Worm (Caenorhabditis elegans) whole organism, L2 larva: ENCODE results near the gene gnrr-4.

ENCODE experiments used
- C34F6.9 ChIP-seq: fragments of 150-350 bp; optimal IDR thresholded peaks from 2 replicates; lab custom pipeline; 2014; ENCODE audit warnings: missing biosample characterization, missing genetic modification characterization
- Y55F3AM.14 ChIP-seq: fragments of 200-800 bp; sonication (Bioruptor generic); optimal IDR thresholded peaks from 2 replicates; lab custom pipeline; 2018; ENCODE audit warnings: mild to moderate bottlenecking, missing genetic modification characterization, missing compliant biosample characterization
- ZK546.5 ChIP-seq: sonication (generic microtip); optimal IDR thresholded peaks from 2 replicates; lab custom pipeline; 2017; ENCODE audit warnings: missing biosample characterization, missing genetic modification characterization
- alr-1 ChIP-seq: fragments of 150-350 bp; optimal IDR thresholded peaks from 2 replicates; lab custom pipeline; 2014; ENCODE audit warnings: missing biosample characterization, missing genetic modification characterization
- ama-1 ChIP-seq: fragments of 150-350 bp; optimal IDR thresholded peaks from 2 replicates; lab custom pipeline; 2018; ENCODE audit warnings: inconsistent platforms
- blmp-1 ChIP-seq: sonication (generic microtip); optimal IDR thresholded peaks from 2 replicates; lab custom pipeline; 2017; ENCODE audit warnings: missing genetic modification characterization, mild to moderate bottlenecking, missing compliant biosample characterization, antibody characterized with exemption, moderate library complexity; ENCODE audit not compliant: insufficient read depth
- ceh-16 ChIP-seq: fragments of 150-350 bp; optimal IDR thresholded peaks from 2 replicates; lab custom pipeline; 2014; ENCODE audit warnings: missing biosample characterization, missing genetic modification characterization
- egl-27 ChIP-seq: sonication (generic microtip); optimal IDR thresholded peaks from 3 replicates; lab custom pipeline; 2017; ENCODE audit warnings: missing biosample characterization, missing genetic modification reagents, missing genetic modification characterization
- lin-11 ChIP-seq: fragments of 150-350 bp; sonication (generic microtip); optimal IDR thresholded peaks from 2 replicates; lab custom pipeline; 2014; ENCODE audit warnings: missing biosample characterization, missing genetic modification characterization, inconsistent platforms, mixed read lengths
- lin-13 ChIP-seq: fragments of 150-350 bp; optimal IDR thresholded peaks from 2 replicates; lab custom pipeline; 2014; ENCODE audit warnings: missing biosample characterization, missing genetic modification reagents, missing genetic modification characterization
- lin-39 ChIP-seq: fragments of 150-350 bp; optimal IDR thresholded peaks from 2 replicates; lab custom pipeline; 2014; ENCODE audit warnings: missing biosample characterization, missing genetic modification reagents, missing genetic modification characterization
- lsy-2 ChIP-seq, 2 experiments: fragments of 150-350 bp in 1 of 2; sonication (generic microtip) in 1 of 2; optimal IDR thresholded peaks; 2 replicates each; lab custom pipeline; 2014 to 2017; ENCODE audit warnings: missing biosample characterization in 2 of 2, missing genetic modification characterization in 2 of 2
- mab-5 ChIP-seq: fragments of 150-350 bp; optimal IDR thresholded peaks from 2 replicates; lab custom pipeline; 2014; ENCODE audit warnings: missing biosample characterization, missing genetic modification characterization
- mbf-1 ChIP-seq: sonication (generic microtip); optimal IDR thresholded peaks from 2 replicates; lab custom pipeline; 2017; ENCODE audit warnings: missing biosample characterization, missing genetic modification characterization
- mdl-1 ChIP-seq, 2 experiments: fragments of 150-350 bp in 1 of 2; sonication (generic microtip) in 1 of 2; optimal IDR thresholded peaks; 2 replicates each; lab custom pipeline; 2017; ENCODE audit warnings: missing biosample characterization in 2 of 2, missing genetic modification characterization in 2 of 2
- nhr-10 ChIP-seq: sonication (generic microtip); optimal IDR thresholded peaks from 2 replicates; lab custom pipeline; 2017; ENCODE audit warnings: missing biosample characterization, missing genetic modification characterization
- nhr-11 ChIP-seq: fragments of 150-350 bp; optimal IDR thresholded peaks from 2 replicates; lab custom pipeline; 2014; ENCODE audit warnings: missing biosample characterization, missing genetic modification characterization
- nhr-12 ChIP-seq: fragments of 150-350 bp; optimal IDR thresholded peaks from 2 replicates; lab custom pipeline; 2014; ENCODE audit warnings: missing biosample characterization, missing genetic modification characterization
- nhr-129 ChIP-seq: fragments of 150-350 bp; optimal IDR thresholded peaks from 2 replicates; lab custom pipeline; 2014; ENCODE audit warnings: missing biosample characterization, missing genetic modification characterization
- nhr-21 ChIP-seq: fragments of 150-350 bp; optimal IDR thresholded peaks from 2 replicates; lab custom pipeline; 2014; ENCODE audit warnings: missing biosample characterization, missing genetic modification characterization
- nhr-23 ChIP-seq: fragments of 150-350 bp; optimal IDR thresholded peaks from 2 replicates; lab custom pipeline; 2014; ENCODE audit warnings: missing biosample characterization, missing genetic modification reagents, missing genetic modification characterization
- nhr-237 ChIP-seq: fragments of 150-350 bp; optimal IDR thresholded peaks from 2 replicates; lab custom pipeline; 2014; ENCODE audit warnings: missing biosample characterization, missing genetic modification characterization
- nhr-25 ChIP-seq: fragments of 150-350 bp; sonication (generic microtip); optimal IDR thresholded peaks from 3 replicates; lab custom pipeline; 2014; ENCODE audit warnings: missing biosample characterization, missing genetic modification characterization
- nhr-6 ChIP-seq: fragments of 150-350 bp; optimal IDR thresholded peaks from 2 replicates; lab custom pipeline; 2014; ENCODE audit warnings: missing biosample characterization, missing genetic modification characterization
- nhr-77 ChIP-seq: fragments of 150-350 bp; optimal IDR thresholded peaks from 2 replicates; lab custom pipeline; 2014; ENCODE audit warnings: missing biosample characterization, missing genetic modification characterization
- peb-1 ChIP-seq: fragments of 150-350 bp; optimal IDR thresholded peaks from 2 replicates; lab custom pipeline; 2014; ENCODE audit warnings: missing biosample characterization, missing genetic modification characterization
- skn-1 ChIP-seq: sonication (generic microtip); optimal IDR thresholded peaks from 2 replicates; lab custom pipeline; 2017; ENCODE audit warnings: missing biosample characterization, missing genetic modification characterization
- sma-3 ChIP-seq: sonication (generic microtip); optimal IDR thresholded peaks from 2 replicates; lab custom pipeline; 2016; ENCODE audit warnings: missing genetic modification reagents, missing genetic modification characterization, missing compliant biosample characterization
- sma-9 ChIP-seq, 2 experiments: fragments of 150-350 bp in 1 of 2; sonication (generic microtip) in 1 of 2; optimal IDR thresholded peaks; 2 replicates each; lab custom pipeline; 2014 to 2016; ENCODE audit warnings: missing genetic modification characterization in 2 of 2, mild to moderate bottlenecking in 1 of 2, missing biosample characterization in 1 of 2, missing compliant biosample characterization in 1 of 2, missing genetic modification reagents in 1 of 2, moderate library complexity in 1 of 2
- unc-39 ChIP-seq: fragments of 150-350 bp; optimal IDR thresholded peaks from 2 replicates; lab custom pipeline; 2014; ENCODE audit warnings: missing biosample characterization, missing genetic modification characterization
- unc-55 ChIP-seq: fragments of 150-350 bp; sonication (generic microtip); optimal IDR thresholded peaks from 3 replicates; lab custom pipeline; 2014; ENCODE audit warnings: missing biosample characterization, missing genetic modification reagents, missing genetic modification characterization
- ztf-1 ChIP-seq: fragments of 200-800 bp; sonication (Bioruptor generic); conservative IDR thresholded peaks from 2 replicates; pipeline ENCODE4 v1.3.6; 2022; ENCODE audit warnings: missing genetic modification characterization, missing compliant biosample characterization
- ztf-11 ChIP-seq: sonication (generic microtip); optimal IDR thresholded peaks from 2 replicates; lab custom pipeline; 2017; ENCODE audit warnings: missing biosample characterization, missing genetic modification characterization
- ztf-4 ChIP-seq: fragments of 150-350 bp; optimal IDR thresholded peaks from 2 replicates; lab custom pipeline; 2014; ENCODE audit warnings: missing biosample characterization, missing genetic modification characterization

gnrr-4 gene

DNA sequence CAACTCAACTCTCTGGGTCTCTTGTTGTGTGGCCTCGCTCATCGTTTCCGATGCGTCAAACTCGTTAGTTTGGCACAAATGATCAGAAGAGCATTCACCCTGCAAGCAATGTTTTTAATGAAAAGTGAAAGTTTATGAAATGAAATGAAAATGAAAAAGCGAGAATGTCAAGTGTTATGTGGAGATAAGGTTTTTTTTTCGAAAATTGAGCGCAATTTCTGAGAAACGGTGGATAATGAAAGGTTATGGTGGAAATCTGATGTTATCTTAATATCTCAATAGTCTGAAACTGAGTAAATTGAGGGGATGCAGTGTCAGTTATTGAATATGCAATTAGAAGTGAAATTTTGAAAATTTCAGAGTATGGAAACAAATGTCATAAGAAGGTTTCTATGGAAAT lies at the start of gene gnrr-4:
Gene gnrr-4 (minus strand): TSS at position 101 of the 400 bp plus-strand sequence.
- TF ChIP-seq unc-39 (tag; lab: Kevin White, UChicago) (no peak), sma-3 (GFP tag; lab: Kevin White, UChicago) (no peak), ztf-11 (tag; lab: Kevin White, UChicago) (no peak), nhr-77 (tag; lab: Kevin White, UChicago) (no peak), alr-1 (no peak), nhr-21 (no peak), skn-1 (tag; lab: Kevin White, UChicago) (no peak), lin-39 (tag; lab: Kevin White, UChicago) (no peak), lin-13 (GFP tag; lab: Kevin White, UChicago) (no peak), egl-27 (tag; lab: Kevin White, UChicago) (no peak), mab-5 (no peak), nhr-11 (tag; lab: Kevin White, UChicago) (no peak), lsy-2 (tag; optimal IDR thresholded peaks at IDR 0.05; lab: Kevin White, UChicago) (no peak), Y55F3AM.14 (GFP tag; lab: Kevin White, UChicago) (no peak), nhr-129 (tag; lab: Kevin White, UChicago) (no peak), ztf-1 (GFP tag; lab: Robert Waterston, UW) (no peak), ama-1 (lab: Kevin White, UChicago) (no peak), C34F6.9 (no peak), unc-55 (GFP tag; lab: Kevin White, UChicago) (no peak), nhr-23 (tag; lab: Kevin White, UChicago) (no peak)

DNA sequence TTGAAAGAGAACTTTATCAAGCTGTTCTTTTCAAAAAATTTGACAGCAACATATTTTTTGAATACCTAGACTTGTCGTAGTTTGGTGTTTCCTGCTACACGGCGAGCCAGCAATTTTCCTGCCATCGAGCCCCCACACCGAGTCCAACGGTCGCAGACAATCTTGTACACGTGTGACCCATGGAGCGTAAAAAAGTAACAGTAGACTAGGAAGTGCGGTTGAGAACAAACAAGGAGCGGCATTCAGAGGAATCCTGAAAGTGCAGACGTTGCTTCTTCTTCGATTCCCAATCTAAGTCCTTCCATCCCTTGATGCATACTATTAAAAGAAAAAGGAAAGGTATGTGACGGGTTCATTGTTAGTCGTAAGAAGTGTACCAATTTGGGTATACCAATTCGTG lies 47.8 kb upstream of the gnrr-4 start, which contains the start of gene twnk-1:
Gene twnk-1 (plus strand): TSS at position 301 of the 400 bp plus-strand sequence.
- no peak for TF ChIP-seq nhr-10
- no peak for TF ChIP-seq ZK546.5 (tag; lab: Kevin White, UChicago)
- no peak for TF ChIP-seq nhr-12 (tag; lab: Kevin White, UChicago)
- no peak for TF ChIP-seq Y55F3AM.14 (GFP tag; lab: Kevin White, UChicago)
- no peak for TF ChIP-seq alr-1
- TF ChIP-seq unc-39 (tag; lab: Kevin White, UChicago) = no peak
- no peak for TF ChIP-seq sma-9 (GFP tag; optimal IDR thresholded peaks at IDR 0.05; lab: Kevin White, UChicago)
- TF ChIP-seq sma-9 (tag; optimal IDR thresholded peaks at IDR 0.05; lab: Kevin White, UChicago) = no peak
- TF ChIP-seq nhr-77 (tag; lab: Kevin White, UChicago) = no peak
- TF ChIP-seq nhr-25 (tag; lab: Kevin White, UChicago) = no peak
- no peak for TF ChIP-seq ztf-4 (tag; lab: Kevin White, UChicago)
- no peak for TF ChIP-seq lsy-2 (tag; optimal IDR thresholded peaks at IDR 0.05; lab: Kevin White, UChicago)
- no peak for TF ChIP-seq mab-5

DNA sequence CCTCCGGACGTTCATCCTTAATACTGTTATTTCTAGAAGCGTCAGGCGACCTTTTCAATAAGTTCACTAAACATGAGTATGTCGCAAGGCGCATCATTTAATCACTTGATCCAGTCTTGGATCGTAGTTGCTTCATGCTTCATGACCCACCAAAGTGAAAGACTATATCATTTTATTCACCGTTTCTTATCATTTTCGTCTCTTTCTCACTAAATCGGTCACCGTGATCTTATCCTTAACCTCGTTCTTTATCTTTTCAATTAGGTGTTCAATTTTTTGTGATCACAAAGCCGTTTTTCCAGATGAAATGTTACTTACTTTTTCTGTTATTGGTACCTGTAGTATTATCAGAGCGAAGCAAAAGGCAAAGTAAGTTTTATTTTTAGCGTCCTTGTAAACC lies 44.8 kb upstream of the gnrr-4 start, which contains the start of gene F46G11.2:
Gene F46G11.2 (plus strand): TSS at position 301 of the 400 bp plus-strand sequence.
- no peak for TF ChIP-seq ceh-16 (tag; lab: Kevin White, UChicago)
- no peak for TF ChIP-seq lin-11
- no peak for TF ChIP-seq nhr-23 (tag; lab: Kevin White, UChicago)
- TF ChIP-seq lin-39 (tag; lab: Kevin White, UChicago) = no peak
- peak; percentile 61 for TF ChIP-seq nhr-21
- TF ChIP-seq ztf-1 (GFP tag; lab: Robert Waterston, UW) = no peak

DNA sequence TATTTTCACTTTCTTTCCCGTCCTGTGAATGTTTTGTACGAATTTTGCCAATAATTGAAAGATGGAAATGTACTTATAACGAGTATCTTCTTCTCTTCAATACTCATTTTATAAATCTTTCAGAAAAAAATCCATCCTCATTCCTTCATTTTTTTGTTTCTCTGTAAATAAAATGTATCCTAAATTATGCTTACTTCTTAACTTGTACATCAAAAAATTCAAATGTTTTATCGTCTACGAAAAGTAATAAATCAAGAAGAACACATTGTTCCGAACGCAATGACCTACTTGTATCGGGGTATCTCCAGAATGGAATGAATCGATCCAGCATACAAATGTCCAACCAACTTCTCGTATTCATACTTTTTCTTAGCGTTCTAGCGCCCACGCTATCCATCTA lies 43.1 kb upstream of the gnrr-4 start, which contains the start of gene F46G11.6:
Gene F46G11.6 (plus strand): TSS at position 301 of the 400 bp plus-strand sequence.
- TF ChIP-seq nhr-129 (tag; lab: Kevin White, UChicago) = no peak
- TF ChIP-seq mdl-1 (tag; optimal IDR thresholded peaks at IDR 0.05; lab: Kevin White, UChicago) = no peak
- TF ChIP-seq blmp-1 (tag; lab: Kevin White, UChicago) = no peak
- no peak for TF ChIP-seq mbf-1
- no peak for TF ChIP-seq nhr-77 (tag; lab: Kevin White, UChicago)
- TF ChIP-seq nhr-6 (tag; lab: Kevin White, UChicago) = no peak
- no peak for TF ChIP-seq ztf-4 (tag; lab: Kevin White, UChicago)
- no peak for TF ChIP-seq nhr-237 (tag; lab: Kevin White, UChicago)
- no peak for TF ChIP-seq peb-1 (tag; lab: Kevin White, UChicago)
- no peak for TF ChIP-seq nhr-10
